Fruit fly (Drosophila melanogaster): ENCODE measurements around the gene CG46306.
A peak's percentile ranks its signal among the peaks of the same experiment; 100 is the strongest.

Gene CG46306

dm6 chrX:16822080-16822479 is 13.2 kb downstream of the CG46306 start (continued):
- TF ChIP-seq topi (GFP tag; optimal IDR thresholded peaks at IDR 0.05) = peak; percentile 52
- TF ChIP-seq Ets96B (tag; optimal IDR thresholded peaks at IDR 0.05) = peak; percentile 67
- TF ChIP-seq Met (GFP tag; optimal IDR thresholded peaks at IDR 0.05) = peak; percentile 63
- peak; percentile 75 for TF ChIP-seq Lpt (GFP tag; optimal IDR thresholded peaks at IDR 0.05)
- TF ChIP-seq Sox14 (GFP tag; optimal IDR thresholded peaks at IDR 0.05) = peak; percentile 65
- peak; percentile 60 for TF ChIP-seq Smox (GFP tag; optimal IDR thresholded peaks at IDR 0.05)
- TF ChIP-seq pdm3 (GFP tag; optimal IDR thresholded peaks at IDR 0.05) = peak; percentile 77
- TF ChIP-seq net (GFP tag; optimal IDR thresholded peaks at IDR 0.05) = peak; percentile 72
- peak; percentile 83 for TF ChIP-seq Hr4 (GFP tag; optimal IDR thresholded peaks at IDR 0.05)
- peak; percentile 47 for TF ChIP-seq Eip75B (GFP tag; optimal IDR thresholded peaks at IDR 0.05)
- peak; percentile 79 for TF ChIP-seq achi (GFP tag; optimal IDR thresholded peaks at IDR 0.05)
- TF ChIP-seq Blimp-1 (GFP tag; optimal IDR thresholded peaks at IDR 0.05) = no peak
- TF ChIP-seq eg (GFP tag; IDR thresholded peaks at IDR 0.05) = peak; percentile 93

dm6 chrX:16821216-16821615 is 14.1 kb downstream of the CG46306 start:
- TF ChIP-seq ss (GFP tag; optimal IDR thresholded peaks at IDR 0.05) = no peak
- peak; percentile 31 for TF ChIP-seq OdsH (GFP tag; optimal IDR thresholded peaks at IDR 0.05)
- no peak for TF ChIP-seq spab (GFP tag; optimal IDR thresholded peaks at IDR 0.05)
- TF ChIP-seq CG8632 (GFP tag; optimal IDR thresholded peaks at IDR 0.05) = no peak
- no peak for TF ChIP-seq Ets21C (GFP tag; optimal IDR thresholded peaks at IDR 0.05)
- TF ChIP-seq Hr39 (GFP tag; optimal IDR thresholded peaks at IDR 0.05) = no peak
- TF ChIP-seq cyc (GFP tag; optimal IDR thresholded peaks at IDR 0.05) = no peak
- TF ChIP-seq CG3032 (tag; optimal IDR thresholded peaks at IDR 0.05) = no peak
- peak; percentile 10 for TF ChIP-seq CG11762 (GFP tag; optimal IDR thresholded peaks at IDR 0.05; ENCODE audit: insufficient read depth)
- peak; percentile 5 for TF ChIP-seq CG10631 (GFP tag; optimal IDR thresholded peaks at IDR 0.05)
- TF ChIP-seq CG11294 (GFP tag; IDR thresholded peaks at IDR 0.05) = peak; percentile 6; the same call in 1 of the 2 replicates
- TF ChIP-seq Ets96B (tag; optimal IDR thresholded peaks at IDR 0.05) = no peak
- no peak for TF ChIP-seq Met (GFP tag; optimal IDR thresholded peaks at IDR 0.05)
- no peak for TF ChIP-seq svp (GFP tag)
- TF ChIP-seq Hr4 (GFP tag; optimal IDR thresholded peaks at IDR 0.05) = peak; percentile 40
- no peak for TF ChIP-seq fkh (GFP tag; optimal IDR thresholded peaks at IDR 0.05)
- peak; percentile 5 for TF ChIP-seq CG10669 (GFP tag; optimal IDR thresholded peaks at IDR 0.05)
- TF ChIP-seq Eip93F (GFP tag; optimal IDR thresholded peaks at IDR 0.05) = no peak
- TF ChIP-seq CG6276 (GFP tag; optimal IDR thresholded peaks at IDR 0.05) = peak; percentile 51
- TF ChIP-seq CG6854 (GFP tag; optimal IDR thresholded peaks at IDR 0.05) = no peak
- no peak for TF ChIP-seq Smox (GFP tag; optimal IDR thresholded peaks at IDR 0.05)
- TF ChIP-seq CG34406 (GFP tag; optimal IDR thresholded peaks at IDR 0.05) = no peak
- TF ChIP-seq fd85E (GFP tag; optimal IDR thresholded peaks at IDR 0.05) = no peak
- no peak for TF ChIP-seq CG1621 (tag; optimal IDR thresholded peaks at IDR 0.05)
- TF ChIP-seq CG32006 (GFP tag; optimal IDR thresholded peaks at IDR 0.05) = peak; percentile 63
- TF ChIP-seq CG8319 (GFP tag; optimal IDR thresholded peaks at IDR 0.05) = no peak
- peak; percentile 26 for TF ChIP-seq CG4318 (GFP tag; optimal IDR thresholded peaks at IDR 0.05)
- peak; percentile 10 for TF ChIP-seq achi (GFP tag; optimal IDR thresholded peaks at IDR 0.05)
- no peak for TF ChIP-seq Eip75B (GFP tag; optimal IDR thresholded peaks at IDR 0.05)
- TF ChIP-seq CG7368 (GFP tag; optimal IDR thresholded peaks at IDR 0.05) = no peak
- TF ChIP-seq Eip78C (GFP tag) = peak; percentile 78
- peak; percentile 62 for TF ChIP-seq eg (GFP tag; IDR thresholded peaks at IDR 0.05)
- no peak for TF ChIP-seq Lpt (GFP tag; optimal IDR thresholded peaks at IDR 0.05)
- peak; percentile 13 for TF ChIP-seq acj6 (GFP tag; optimal IDR thresholded peaks at IDR 0.05)
- TF ChIP-seq dac (GFP tag; optimal IDR thresholded peaks at IDR 0.05) = no peak
- TF ChIP-seq CG6163 (GFP tag; IDR thresholded peaks at IDR 0.05) = 0 out of 3 replicates have a peak, but pooled peaks have one; percentile 40
- TF ChIP-seq fd59A (GFP tag; optimal IDR thresholded peaks at IDR 0.05) = no peak
- no peak for TF ChIP-seq esn (GFP tag; optimal IDR thresholded peaks at IDR 0.05)
- TF ChIP-seq CG3919 (GFP tag; optimal IDR thresholded peaks at IDR 0.05) = no peak
- TF ChIP-seq CG11902 (GFP tag; optimal IDR thresholded peaks at IDR 0.05) = no peak
- no peak for TF ChIP-seq lz (GFP tag; optimal IDR thresholded peaks at IDR 0.05)
- TF ChIP-seq CG31627 (GFP tag; optimal IDR thresholded peaks at IDR 0.05) = no peak
- no peak for TF ChIP-seq CG6792 (GFP tag; optimal IDR thresholded peaks at IDR 0.05)
- TF ChIP-seq dsx (GFP tag; optimal IDR thresholded peaks at IDR 0.05; ENCODE audit: poor library complexity, severe bottlenecking) = no peak
- no peak for TF ChIP-seq Sox102F (GFP tag; optimal IDR thresholded peaks at IDR 0.05)
